Worm (Caenorhabditis elegans): ENCODE measurements around the gene C18D11.9.
A peak's percentile ranks its signal among the peaks of the same experiment; 100 is the strongest.

Gene C18D11.9

ce11 chrIII:11836054-11836453 lies 27.1 kb downstream of the C18D11.9 start (continued):
- TF ChIP-seq zip-2 (tag; optimal IDR thresholded peaks at IDR 0.05) (no peak), aly-2 (tag; optimal IDR thresholded peaks at IDR 0.05) (no peak), nhr-28 (tag; optimal IDR thresholded peaks at IDR 0.05) (no peak), arid-1 (GFP tag; conservative IDR thresholded peaks at IDR 0.05) (no peak), dve-1 (tag; optimal IDR thresholded peaks at IDR 0.05; ENCODE audit: insufficient read depth) (no peak), nhr-41 (GFP tag; IDR thresholded peaks at IDR 0.05) (no peak), mdl-1 (tag; optimal IDR thresholded peaks at IDR 0.05) (peak in 1 of 2 experiments; percentile 33), mdt-29 (GFP tag; IDR thresholded peaks at IDR 0.05) (no peak), fkh-10 (GFP tag; optimal IDR thresholded peaks at IDR 0.05) (no peak), mes-2 (tag; optimal IDR thresholded peaks at IDR 0.05; ENCODE audit: poor library complexity, severe bottlenecking) (peak; percentile 41), nhr-76 (tag; optimal IDR thresholded peaks at IDR 0.05) (no peak), madf-9 (GFP tag; conservative IDR thresholded peaks at IDR 0.05) (no peak), nhr-111 (GFP tag; optimal IDR thresholded peaks at IDR 0.05) (no peak), dmd-8 (GFP tag; IDR thresholded peaks at IDR 0.05) (no peak), nhr-25 (tag; optimal IDR thresholded peaks at IDR 0.05; ENCODE audit: borderline replicate concordance, insufficient read depth) (no peak), lin-38 (GFP tag; IDR thresholded peaks at IDR 0.05) (no peak), lin-15B (tag; optimal IDR thresholded peaks at IDR 0.05) (no peak), Y75B8A.6 (GFP tag; IDR thresholded peaks at IDR 0.05) (no peak), Y48G9A.11 (GFP tag; IDR thresholded peaks at IDR 0.05) (no peak), aha-1 (tag) (peak; percentile 66), snpc-1.2 (GFP tag; IDR thresholded peaks at IDR 0.05) (no peak), daf-8 (GFP tag; IDR thresholded peaks at IDR 0.05) (no peak), zip-11 (GFP tag; IDR thresholded peaks at IDR 0.05) (no peak), lin-1 (GFP tag; IDR thresholded peaks at IDR 0.05) (no peak), spr-1 (tag; optimal IDR thresholded peaks at IDR 0.05) (no peak), T26A8.4 (GFP tag; IDR thresholded peaks at IDR 0.05) (no peak), nhr-11 (tag; optimal IDR thresholded peaks at IDR 0.05) (peak; percentile 9), ceh-20 (GFP tag; IDR thresholded peaks at IDR 0.05) (no peak), Y5F2A.4 (GFP tag; optimal IDR thresholded peaks at IDR 0.05) (no peak), hlh-11 (tag; optimal IDR thresholded peaks at IDR 0.05) (peak; percentile 9), pqm-1 (tag; optimal IDR thresholded peaks at IDR 0.05) (no peak), attf-4 (tag; optimal IDR thresholded peaks at IDR 0.05) (no peak), lin-13 (GFP tag; optimal IDR thresholded peaks at IDR 0.05) (no peak), F26F4.8 (GFP tag; conservative IDR thresholded peaks at IDR 0.05) (no peak), nhr-48 (tag; optimal IDR thresholded peaks at IDR 0.05) (no peak), mxl-3 (GFP tag; optimal IDR thresholded peaks at IDR 0.05) (peak; percentile 4), lin-29 (GFP tag; IDR thresholded peaks at IDR 0.05) (no peak), unc-39 (tag; optimal IDR thresholded peaks at IDR 0.05) (no peak)

ce11 chrIII:11836734-11837133 lies 27.8 kb downstream of the C18D11.9 start:
- TF ChIP-seq gei-8 (GFP tag; optimal IDR thresholded peaks at IDR 0.05) (no peak), lin-38 (GFP tag; IDR thresholded peaks at IDR 0.05) (peak; percentile 33), ceh-28 (tag; optimal IDR thresholded peaks at IDR 0.05) (no peak), hlh-30 (tag; optimal IDR thresholded peaks at IDR 0.05; ENCODE audit: insufficient read depth) (peak; percentile 86), egl-43 (GFP tag; IDR thresholded peaks at IDR 0.05) (no peak), ZK337.2 (GFP tag; IDR thresholded peaks at IDR 0.05) (no peak), mdl-1 (tag; optimal IDR thresholded peaks at IDR 0.05) (peak in 1 of 2 experiments; percentile 44), nhr-237 (tag; optimal IDR thresholded peaks at IDR 0.05) (no peak), nhr-11 (tag; optimal IDR thresholded peaks at IDR 0.05) (no peak), ces-1 (GFP tag; optimal IDR thresholded peaks at IDR 0.05) (no peak)

All from whole organism, L4 larva.